Worm (Caenorhabditis elegans): ENCODE results near the gene sti-1.

The sti-1 gene

DNA sequence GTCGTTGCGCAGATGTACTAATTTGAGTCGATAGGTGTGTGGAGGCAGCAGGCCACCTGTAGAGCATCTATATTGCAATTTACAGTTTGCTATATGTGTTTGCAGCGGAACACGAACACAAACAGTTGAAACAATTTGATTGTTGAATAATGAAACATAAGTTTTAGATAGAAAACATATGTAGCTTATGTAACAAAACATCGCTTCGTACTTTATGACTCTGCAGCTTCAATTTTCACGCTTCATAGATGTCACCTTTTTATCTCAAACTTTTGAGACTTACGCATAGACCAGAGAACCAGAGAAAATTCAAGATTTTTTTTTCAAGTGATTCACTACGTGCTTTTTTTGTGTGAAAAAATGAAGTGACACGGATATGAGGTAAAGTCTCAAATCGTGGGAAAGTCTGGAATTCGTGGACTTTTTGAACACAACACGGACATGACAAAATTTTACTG lies 49.4 kb upstream of the sti-1 start, which contains the start of gene fbxb-72 (continued):
- TF ChIP-seq nhr-28 (tag; optimal IDR thresholded peaks at IDR 0.05) (peak; percentile 36), elt-1 (tag; optimal IDR thresholded peaks at IDR 0.05) (no peak), nhr-11 (tag; optimal IDR thresholded peaks at IDR 0.05) (peak; percentile 2), pqm-1 (tag; optimal IDR thresholded peaks at IDR 0.05) (peak; percentile 94), fkh-10 (GFP tag; optimal IDR thresholded peaks at IDR 0.05) (no peak), ZK546.5 (tag; optimal IDR thresholded peaks at IDR 0.05) (no peak), nhr-67 (tag; optimal IDR thresholded peaks at IDR 0.05) (peak; percentile 14), ceh-9 (tag; optimal IDR thresholded peaks at IDR 0.05) (no peak), ceh-82 (tag; optimal IDR thresholded peaks at IDR 0.05) (no peak), snpc-4 (tag; optimal IDR thresholded peaks at IDR 0.05) (no peak)

DNA sequence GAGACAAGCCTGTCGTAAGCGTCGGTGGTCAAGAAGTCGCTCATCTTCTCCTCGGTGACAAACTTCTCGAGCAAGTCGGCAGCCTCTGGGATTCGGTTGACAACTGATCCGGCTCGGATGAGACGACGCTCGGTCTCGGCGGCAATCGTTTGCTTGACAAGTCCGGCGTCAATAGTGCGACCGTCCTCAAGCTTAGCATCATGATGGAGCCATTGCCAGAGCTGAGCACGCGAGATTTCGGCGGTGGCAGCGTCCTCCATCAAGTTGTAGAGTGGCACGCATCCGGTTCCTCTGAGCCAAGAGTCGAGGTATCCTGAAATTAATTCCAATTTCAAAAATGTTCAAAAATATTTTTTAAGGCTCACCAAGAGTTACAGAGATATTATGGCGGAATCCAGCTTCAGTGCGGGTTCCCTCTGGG lies 48.8 kb upstream of the sti-1 start:
- TF ChIP-seq ama-1 (optimal IDR thresholded peaks at IDR 0.05) (peak; percentile 97), tbx-2 (tag; optimal IDR thresholded peaks at IDR 0.05) (no peak), fkh-10 (GFP tag; optimal IDR thresholded peaks at IDR 0.05) (no peak), jun-1 (tag; optimal IDR thresholded peaks at IDR 0.05) (no peak), nhr-77 (tag; optimal IDR thresholded peaks at IDR 0.05) (no peak), skn-1 (tag; optimal IDR thresholded peaks at IDR 0.05) (peak; percentile 8)

DNA sequence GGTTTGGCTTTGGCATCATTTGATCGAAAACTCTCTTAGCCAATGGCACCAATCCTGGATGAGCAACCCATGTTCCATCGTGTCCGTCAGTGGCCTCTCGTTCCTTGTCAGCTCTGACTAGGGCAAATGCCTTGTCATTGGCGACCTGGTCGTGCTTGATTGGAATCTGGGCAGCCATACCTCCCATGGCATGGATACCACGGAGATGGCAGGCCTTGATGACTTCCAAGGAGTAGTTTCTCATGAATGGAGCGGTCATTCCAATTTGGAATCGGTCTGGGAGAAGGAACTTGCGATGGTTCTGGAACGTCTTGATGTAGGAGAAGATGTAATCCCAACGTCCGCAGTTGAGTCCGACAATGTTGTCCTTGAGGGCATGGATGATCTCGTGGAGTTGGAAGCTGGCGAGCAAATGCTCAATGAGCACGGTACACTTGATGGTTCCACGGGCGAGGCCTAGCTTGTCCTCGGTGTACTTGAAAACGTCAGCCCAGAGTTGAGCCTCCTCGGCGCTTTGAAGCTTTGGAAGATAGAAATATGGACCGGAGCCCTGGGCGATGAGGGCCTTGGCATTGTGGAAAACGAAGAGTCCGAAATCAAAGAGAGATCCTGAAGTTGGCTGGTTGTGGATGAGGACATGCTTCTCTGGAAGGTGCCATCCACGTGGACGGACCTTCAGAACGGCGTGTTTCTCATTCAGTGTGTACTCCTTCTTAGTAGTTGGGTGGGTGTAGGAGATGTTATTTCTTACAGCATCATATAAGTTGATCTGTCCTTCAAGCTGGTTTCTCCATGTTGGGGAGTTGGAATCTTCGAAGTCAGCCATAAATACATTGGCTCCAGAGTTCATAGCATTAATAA lies 48.1 kb upstream of the sti-1 start:
- peak; percentile 39 for TF ChIP-seq lin-39 (tag; optimal IDR thresholded peaks at IDR 0.05)
- no peak for TF ChIP-seq ceh-16 (tag; optimal IDR thresholded peaks at IDR 0.05)
- no peak for TF ChIP-seq sea-2 (GFP tag; optimal IDR thresholded peaks at IDR 0.05)
- no peak for TF ChIP-seq nfya-1 (tag; optimal IDR thresholded peaks at IDR 0.05; ENCODE audit: insufficient read depth)
- TF ChIP-seq ama-1 (optimal IDR thresholded peaks at IDR 0.05), result peak; percentile 92
- TF ChIP-seq pha-4 (tag; optimal IDR thresholded peaks at IDR 0.05), result peak; percentile 27
- TF ChIP-seq nhr-43 (tag; optimal IDR thresholded peaks at IDR 0.05; ENCODE audit: poor library complexity, severe bottlenecking), result peak; percentile 58
- peak; percentile 12 for TF ChIP-seq nhr-25 (tag; optimal IDR thresholded peaks at IDR 0.05)
- TF ChIP-seq R02D3.7 (tag; optimal IDR thresholded peaks at IDR 0.05), result no peak
- no peak for TF ChIP-seq nhr-23 (tag; optimal IDR thresholded peaks at IDR 0.05)
- TF ChIP-seq snpc-4 (tag; optimal IDR thresholded peaks at IDR 0.05), result no peak
- no peak for TF ChIP-seq fkh-2 (tag; optimal IDR thresholded peaks at IDR 0.05)
- TF ChIP-seq egl-27 (tag; optimal IDR thresholded peaks at IDR 0.05), result no peak
- no peak for TF ChIP-seq ceh-9 (tag; optimal IDR thresholded peaks at IDR 0.05)

ce11 chrV:725807-726572 lies 47.3 kb upstream of the sti-1 start:
- no peak for TF ChIP-seq pqm-1 (tag; optimal IDR thresholded peaks at IDR 0.05)
- TF ChIP-seq fkh-2 (tag; optimal IDR thresholded peaks at IDR 0.05), result no peak
- no peak for TF ChIP-seq lsy-12 (tag; optimal IDR thresholded peaks at IDR 0.05)
- peak; percentile 82 for TF ChIP-seq ama-1 (optimal IDR thresholded peaks at IDR 0.05)
- TF ChIP-seq egl-27 (tag; optimal IDR thresholded peaks at IDR 0.05), result no peak
- TF ChIP-seq fkh-10 (GFP tag; optimal IDR thresholded peaks at IDR 0.05), result no peak
- no peak for TF ChIP-seq aly-2 (tag; optimal IDR thresholded peaks at IDR 0.05)
- TF ChIP-seq nhr-28 (tag; optimal IDR thresholded peaks at IDR 0.05), result no peak
- TF ChIP-seq mml-1 (tag; optimal IDR thresholded peaks at IDR 0.05), result no peak
- no peak for TF ChIP-seq nhr-77 (tag; optimal IDR thresholded peaks at IDR 0.05)
- peak; percentile 5 for TF ChIP-seq nhr-23 (tag; optimal IDR thresholded peaks at IDR 0.05)
- TF ChIP-seq skn-1 (tag; optimal IDR thresholded peaks at IDR 0.05), result no peak
- TF ChIP-seq nhr-237 (tag; optimal IDR thresholded peaks at IDR 0.05), result no peak
- peak; percentile 18 for TF ChIP-seq nfya-1 (tag; optimal IDR thresholded peaks at IDR 0.05; ENCODE audit: insufficient read depth)
- TF ChIP-seq ceh-16 (tag; optimal IDR thresholded peaks at IDR 0.05), result no peak
- TF ChIP-seq elt-3 (tag; optimal IDR thresholded peaks at IDR 0.05), result peak in 1 of 3 experiments; percentile 53
- TF ChIP-seq unc-39 (tag; optimal IDR thresholded peaks at IDR 0.05), result no peak
- TF ChIP-seq ceh-28 (tag; optimal IDR thresholded peaks at IDR 0.05), result no peak
- peak; percentile 2 for TF ChIP-seq nhr-25 (tag; optimal IDR thresholded peaks at IDR 0.05)
- no peak for TF ChIP-seq sea-2 (GFP tag; optimal IDR thresholded peaks at IDR 0.05)
- TF ChIP-seq fos-1 (tag; optimal IDR thresholded peaks at IDR 0.05), result no peak
- peak; percentile 38 for TF ChIP-seq lin-39 (tag; optimal IDR thresholded peaks at IDR 0.05)
- TF ChIP-seq unc-62 (GFP tag; optimal IDR thresholded peaks at IDR 0.05), result no peak
- peak; percentile 24 for TF ChIP-seq nhr-43 (tag; optimal IDR thresholded peaks at IDR 0.05; ENCODE audit: poor library complexity, severe bottlenecking)

All from whole organism, L3 larva.